Fruit fly (Drosophila melanogaster): ENCODE data around the gene CG44040.
A peak's percentile ranks its signal among the peaks of the same experiment; 100 is the strongest.

Gene CG44040

DNA sequence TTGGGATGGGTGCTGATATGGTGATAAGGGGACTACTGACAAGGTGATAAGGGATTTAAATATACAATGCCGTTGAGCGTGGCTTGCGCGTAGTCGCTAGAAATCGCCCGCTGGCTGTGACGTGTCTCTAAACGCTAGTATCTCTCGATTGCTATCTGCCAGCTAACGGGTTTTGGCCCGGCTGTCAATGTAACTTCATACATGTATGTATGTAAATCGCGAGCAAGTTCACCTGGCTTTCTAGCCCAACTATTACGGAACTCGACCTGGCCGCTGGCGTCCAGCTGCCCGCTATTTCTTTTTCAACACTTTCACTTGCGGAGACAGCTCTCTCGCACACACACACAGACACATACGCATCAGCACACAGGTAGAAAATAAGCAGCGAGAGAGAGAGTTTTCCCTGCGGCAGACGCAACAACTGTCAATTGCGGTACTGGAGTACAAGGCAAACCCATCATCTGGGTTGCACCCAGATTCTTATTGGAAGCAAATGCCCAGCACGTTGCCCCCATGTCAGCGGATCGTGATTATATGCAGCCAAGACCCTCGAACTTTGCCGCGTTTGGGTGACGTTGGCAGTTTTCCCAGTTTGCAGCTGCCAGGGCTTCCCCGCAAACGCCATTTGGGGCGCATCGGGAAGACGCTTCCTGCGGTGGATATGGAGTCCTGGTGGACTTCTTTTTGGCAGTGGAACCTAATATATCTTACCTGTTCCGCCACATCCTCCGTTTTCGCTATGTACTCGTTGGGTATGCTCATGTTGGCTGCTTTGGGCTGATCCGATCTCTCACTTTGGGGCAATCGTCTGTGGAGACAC is 25.2 kb downstream of the CG44040 start:
- TF ChIP-seq EcR (GFP tag; optimal IDR thresholded peaks at IDR 0.05): no peak
- no peak for TF ChIP-seq Dll (optimal IDR thresholded peaks at IDR 0.05)
- TF ChIP-seq CG8478 (optimal IDR thresholded peaks at IDR 0.05): no peak
- no peak for TF ChIP-seq usp (GFP tag; optimal IDR thresholded peaks at IDR 0.05)
- TF ChIP-seq psq (optimal IDR thresholded peaks at IDR 0.05): no peak
- TF ChIP-seq pan (optimal IDR thresholded peaks at IDR 0.05): no peak

- TF ChIP-seq psq (optimal IDR thresholded peaks at IDR 0.05) (no peak), pan (optimal IDR thresholded peaks at IDR 0.05) (no peak), EcR (GFP tag; optimal IDR thresholded peaks at IDR 0.05) (no peak), usp (GFP tag; optimal IDR thresholded peaks at IDR 0.05) (no peak), CG8478 (optimal IDR thresholded peaks at IDR 0.05) (no peak), Dll (optimal IDR thresholded peaks at IDR 0.05) (no peak)
Observed at dm6 chr3R:15346018-15346383, 25.8 kb downstream of the CG44040 start, which contains the start of the genes Surf4 and CG31301. Surf4 (minus strand) TSS chr3R:15346176. CG31301 (plus strand) TSS chr3R:15346205.

dm6 chr3R:15347822-15348221 is 27.6 kb downstream of the CG44040 start, which contains the start of the genes CG42726 and CG42727:
CG42726 (plus strand) TSS chr3R:15348048.
CG42727 (plus strand) TSS chr3R:15348048.
- TF ChIP-seq Dll (optimal IDR thresholded peaks at IDR 0.05) (no peak), EcR (GFP tag; optimal IDR thresholded peaks at IDR 0.05) (no peak), CG8478 (optimal IDR thresholded peaks at IDR 0.05) (no peak), usp (GFP tag; optimal IDR thresholded peaks at IDR 0.05) (no peak), pan (optimal IDR thresholded peaks at IDR 0.05) (no peak), psq (optimal IDR thresholded peaks at IDR 0.05) (no peak)

DNA sequence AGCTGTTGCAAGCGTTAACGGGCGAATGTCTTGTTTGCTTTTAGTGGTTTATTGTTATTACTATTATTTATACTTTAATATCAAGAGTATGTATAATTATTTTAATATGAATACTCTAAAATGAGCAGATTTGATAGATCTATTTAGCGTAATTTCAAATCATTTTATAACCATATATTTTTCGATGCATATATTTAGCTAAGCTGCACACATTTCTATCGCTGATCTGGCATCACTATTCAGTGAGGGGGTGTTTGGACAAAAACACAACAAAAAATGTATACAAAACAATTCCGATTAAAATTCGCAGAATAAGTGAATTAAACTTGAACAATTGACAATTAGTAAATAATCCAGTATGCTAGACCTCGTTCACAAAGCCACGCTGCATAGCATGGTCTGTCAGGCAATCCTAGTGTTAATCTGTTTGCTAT is 30.8 kb downstream of the CG44040 start, which contains the start of the genes Trs33 and Tmtc4:
Gene Trs33, minus strand, starts transcription at position 3 of the 434 bp plus-strand sequence.
Gene Tmtc4, plus strand, starts transcription at position 233 of the 434 bp plus-strand sequence.
- no peak for TF ChIP-seq usp (GFP tag; optimal IDR thresholded peaks at IDR 0.05)
- no peak for TF ChIP-seq EcR (GFP tag; optimal IDR thresholded peaks at IDR 0.05)
- no peak for TF ChIP-seq Dll (optimal IDR thresholded peaks at IDR 0.05)
- TF ChIP-seq psq (optimal IDR thresholded peaks at IDR 0.05): no peak
- TF ChIP-seq CG8478 (optimal IDR thresholded peaks at IDR 0.05): no peak
- TF ChIP-seq pan (optimal IDR thresholded peaks at IDR 0.05): no peak

- no peak for TF ChIP-seq pan (optimal IDR thresholded peaks at IDR 0.05)
- TF ChIP-seq usp (GFP tag; optimal IDR thresholded peaks at IDR 0.05): no peak
- no peak for TF ChIP-seq CG8478 (optimal IDR thresholded peaks at IDR 0.05)
- TF ChIP-seq Dll (optimal IDR thresholded peaks at IDR 0.05): no peak
- no peak for TF ChIP-seq psq (optimal IDR thresholded peaks at IDR 0.05)
Observed at dm6 chr3R:15354019-15354418, 33.8 kb downstream of the CG44040 start.

DNA sequence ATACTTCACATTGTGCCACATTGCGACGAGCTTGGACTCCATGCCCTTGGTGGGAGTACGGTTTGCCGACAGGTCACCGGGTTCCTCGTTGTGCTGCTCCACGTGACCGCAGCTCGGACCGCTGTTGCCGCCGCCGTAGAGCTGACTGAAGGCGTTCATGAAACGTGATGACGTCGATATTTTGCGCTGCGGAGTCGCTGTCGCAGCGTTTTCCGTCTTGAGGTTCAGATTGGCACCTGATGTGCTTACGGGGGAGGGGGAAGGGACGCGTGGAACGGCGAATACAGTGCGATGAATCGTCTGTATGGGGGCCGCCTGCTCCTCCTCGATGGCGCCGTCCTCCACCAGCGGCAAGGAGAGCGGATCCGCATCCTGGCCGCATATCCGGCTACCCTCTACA is 36.0 kb downstream of the CG44040 start:
- TF ChIP-seq CG8478 (optimal IDR thresholded peaks at IDR 0.05) (no peak), EcR (GFP tag; optimal IDR thresholded peaks at IDR 0.05) (no peak), pan (optimal IDR thresholded peaks at IDR 0.05) (no peak), Dll (optimal IDR thresholded peaks at IDR 0.05) (no peak), usp (GFP tag; optimal IDR thresholded peaks at IDR 0.05) (no peak), psq (optimal IDR thresholded peaks at IDR 0.05) (no peak)

DNA sequence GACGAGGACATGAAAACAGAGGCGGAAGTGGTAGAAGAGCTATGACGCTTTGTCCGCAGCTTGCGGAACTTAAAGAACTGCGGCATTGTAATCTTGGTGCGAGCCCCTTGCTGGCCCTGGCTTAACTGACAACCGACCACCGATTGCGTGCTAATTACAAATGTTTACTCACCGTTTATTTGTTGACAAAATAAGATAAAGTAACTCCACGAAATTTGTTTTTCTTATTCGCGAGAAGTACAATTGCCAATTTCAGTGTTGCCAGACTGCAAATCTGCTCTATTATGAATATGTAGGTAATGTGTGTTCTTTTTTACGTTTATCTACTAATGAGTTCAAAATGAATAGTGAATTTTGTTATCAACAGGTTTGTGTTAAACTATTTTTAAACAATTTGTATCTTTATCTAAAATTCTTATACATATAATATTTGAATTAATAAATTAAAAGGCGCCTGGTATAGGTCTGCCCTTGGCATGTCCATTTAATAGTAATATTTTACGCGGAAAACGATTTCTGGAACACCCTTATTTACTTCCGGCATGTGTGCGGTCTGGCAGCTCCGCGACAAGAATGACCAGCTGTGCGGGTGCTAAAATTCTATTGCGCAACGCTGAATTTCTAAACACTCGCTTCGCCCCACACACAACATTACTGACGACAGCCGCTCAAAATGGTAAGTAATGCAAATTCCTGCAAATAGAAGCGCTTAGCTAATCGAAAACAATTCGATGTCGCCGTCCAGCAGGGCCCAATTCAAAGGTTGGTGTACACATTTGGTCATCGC is 36.7 kb downstream of the CG44040 start, which contains the start of the genes Atg4b and Hibch:
Gene Atg4b, minus strand, starts transcription at position 280 of the 787 bp plus-strand sequence.
Gene Hibch, plus strand, starts transcription at position 585 of the 787 bp plus-strand sequence.
- TF ChIP-seq usp (GFP tag; optimal IDR thresholded peaks at IDR 0.05): no peak
- TF ChIP-seq CG8478 (optimal IDR thresholded peaks at IDR 0.05): peak; percentile 60

dm6 chr3R:15361490-15361889 is 41.3 kb downstream of the CG44040 start, which contains the start of the genes Cog2 and Trax:
Cog2 (minus strand) TSS chr3R:15361657.
Trax (plus strand) TSS chr3R:15361692.
- TF ChIP-seq CG8478 (optimal IDR thresholded peaks at IDR 0.05): no peak
- no peak for TF ChIP-seq usp (GFP tag; optimal IDR thresholded peaks at IDR 0.05)
- no peak for TF ChIP-seq Dll (optimal IDR thresholded peaks at IDR 0.05)
- no peak for TF ChIP-seq pan (optimal IDR thresholded peaks at IDR 0.05)
- no peak for TF ChIP-seq EcR (GFP tag; optimal IDR thresholded peaks at IDR 0.05)
- no peak for TF ChIP-seq psq (optimal IDR thresholded peaks at IDR 0.05)

- TF ChIP-seq CG8478 (optimal IDR thresholded peaks at IDR 0.05) (no peak), usp (GFP tag; optimal IDR thresholded peaks at IDR 0.05) (no peak), Dll (optimal IDR thresholded peaks at IDR 0.05) (no peak), EcR (GFP tag; optimal IDR thresholded peaks at IDR 0.05) (no peak), psq (optimal IDR thresholded peaks at IDR 0.05) (no peak)
Observed at dm6 chr3R:15363608-15364007, 43.4 kb downstream of the CG44040 start, which contains the start of gene CG6171. CG6171 (minus strand) TSS chr3R:15363857.

DNA sequence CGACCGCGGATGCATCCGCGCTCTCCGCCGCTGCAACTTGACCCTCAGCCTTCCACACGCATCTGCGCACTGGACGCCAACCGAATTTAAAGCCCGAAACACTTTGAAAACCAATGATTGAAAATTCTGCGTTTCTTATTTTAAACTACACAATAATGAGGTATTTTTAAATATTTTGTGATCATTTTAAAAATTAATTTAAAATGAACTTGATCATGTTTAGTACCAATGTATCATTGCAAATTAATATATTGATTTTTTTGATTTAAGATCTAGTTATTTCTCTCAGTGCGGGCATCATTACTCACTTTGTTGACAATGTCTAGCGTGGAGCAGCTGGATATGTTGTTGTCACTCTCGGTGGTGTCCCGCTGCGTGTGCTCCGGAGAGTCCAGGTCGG is 46.7 kb downstream of the CG44040 start:
- no peak for TF ChIP-seq Dll (optimal IDR thresholded peaks at IDR 0.05)
- no peak for TF ChIP-seq CG8478 (optimal IDR thresholded peaks at IDR 0.05)
- TF ChIP-seq usp (GFP tag; optimal IDR thresholded peaks at IDR 0.05): no peak
- no peak for TF ChIP-seq EcR (GFP tag; optimal IDR thresholded peaks at IDR 0.05)
- TF ChIP-seq pan (optimal IDR thresholded peaks at IDR 0.05): no peak
- no peak for TF ChIP-seq psq (optimal IDR thresholded peaks at IDR 0.05)

DNA sequence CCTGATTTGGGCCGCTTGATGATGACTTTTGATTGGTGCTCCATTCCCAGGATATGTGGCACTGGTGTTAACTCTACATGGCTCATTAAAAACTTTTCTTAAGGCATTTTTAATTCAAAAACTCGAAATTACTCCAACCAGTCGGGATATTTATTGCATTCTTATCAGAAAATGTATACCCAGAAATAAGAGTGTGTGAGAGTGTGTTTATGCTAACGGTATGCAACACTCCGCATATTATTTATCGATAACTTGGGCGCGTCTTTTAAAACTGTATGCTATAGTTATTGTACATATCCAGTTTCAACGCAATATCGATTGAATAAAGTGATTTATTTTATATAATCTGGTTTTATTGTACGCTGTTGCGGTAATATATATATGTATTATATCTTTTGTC is 47.3 kb downstream of the CG44040 start, which contains the start of gene CG34404:
Gene CG34404, minus strand, starts transcription at position 189 of the 400 bp plus-strand sequence.
- TF ChIP-seq CG8478 (optimal IDR thresholded peaks at IDR 0.05): no peak
- no peak for TF ChIP-seq pan (optimal IDR thresholded peaks at IDR 0.05)
- TF ChIP-seq EcR (GFP tag; optimal IDR thresholded peaks at IDR 0.05): no peak
- no peak for TF ChIP-seq psq (optimal IDR thresholded peaks at IDR 0.05)
- TF ChIP-seq usp (GFP tag; optimal IDR thresholded peaks at IDR 0.05): no peak
- TF ChIP-seq Dll (optimal IDR thresholded peaks at IDR 0.05): no peak
